Fruit fly (Drosophila melanogaster) whole organism, embryonic: ENCODE results near the gene mthl11.

Experiments
- Ada2b ChIP-seq: fragments of 200-800 bp; sonication (Bioruptor generic); IDR thresholded peaks from 2 replicates; pipeline ENCODE4 v1.3.6; 2022; ENCODE audit warnings: missing biosample characterization, missing genetic modification characterization
- Asciz ChIP-seq: fragments of 200-800 bp; sonication (Bioruptor generic); optimal IDR thresholded peaks from 2 replicates; lab custom pipeline; 2017; ENCODE audit warnings: missing biosample characterization, mild to moderate bottlenecking, missing genetic modification characterization, missing genetic modification reagents
- CG10274 ChIP-seq: fragments of 200-800 bp; sonication (Bioruptor generic); optimal IDR thresholded peaks from 3 replicates; lab custom pipeline; 2017; ENCODE audit warnings: missing biosample characterization, mild to moderate bottlenecking, missing genetic modification characterization
- CG10543 ChIP-seq: fragments of 200-800 bp; sonication (Bioruptor generic); optimal IDR thresholded peaks from 3 replicates; lab custom pipeline; 2017; ENCODE audit warnings: missing biosample characterization, mild to moderate bottlenecking, missing genetic modification characterization, moderate library complexity
- CG12071 ChIP-seq: fragments of 200-800 bp; sonication (Bioruptor generic); optimal IDR thresholded peaks from 3 replicates; lab custom pipeline; 2018; ENCODE audit warnings: missing biosample characterization, mild to moderate bottlenecking, missing genetic modification characterization
- CG12104 ChIP-seq: fragments of 200-800 bp; sonication (Bioruptor generic); optimal IDR thresholded peaks from 3 replicates; lab custom pipeline; 2016; ENCODE audit warnings: missing biosample characterization, missing genetic modification characterization
- CG12744 ChIP-seq: fragments of 200-800 bp; sonication (Bioruptor generic); optimal IDR thresholded peaks from 2 replicates; lab custom pipeline; 2016; ENCODE audit warnings: missing biosample characterization, missing genetic modification characterization
- CG12769 ChIP-seq: fragments of 200-800 bp; sonication (Bioruptor generic); optimal IDR thresholded peaks from 2 replicates; lab custom pipeline; 2019; ENCODE audit warnings: missing biosample characterization, mild to moderate bottlenecking, missing genetic modification characterization, moderate library complexity
- CG13296 ChIP-seq: fragments of 200-800 bp; sonication (Bioruptor generic); optimal IDR thresholded peaks from 3 replicates; lab custom pipeline; 2018; ENCODE audit warnings: missing biosample characterization, mild to moderate bottlenecking, missing genetic modification characterization
- CG13624 ChIP-seq: fragments of 200-800 bp; sonication (Bioruptor generic); optimal IDR thresholded peaks from 2 replicates; lab custom pipeline; 2016; ENCODE audit warnings: missing biosample characterization, missing genetic modification characterization
- CG1647 ChIP-seq: fragments of 200-800 bp; sonication (Bioruptor generic); optimal IDR thresholded peaks from 3 replicates; lab custom pipeline; 2016; ENCODE audit warnings: missing biosample characterization, missing genetic modification characterization
- CG33213 ChIP-seq: fragments of 200-800 bp; sonication (Bioruptor generic); optimal IDR thresholded peaks from 3 replicates; lab custom pipeline; 2016; ENCODE audit warnings: missing biosample characterization, missing genetic modification characterization
- CG34224 ChIP-seq: fragments of 200-800 bp; sonication (Bioruptor generic); IDR thresholded peaks from 3 replicates; pipeline ENCODE4 v1.3.6; 2022; ENCODE audit warnings: missing biosample characterization, missing genetic modification characterization; ENCODE audit not compliant: partially characterized antibody
- CG4328 ChIP-seq: fragments of 200-800 bp; sonication (Bioruptor generic); optimal IDR thresholded peaks from 3 replicates; lab custom pipeline; 2017; ENCODE audit warnings: missing biosample characterization, missing genetic modification reagents, missing genetic modification characterization
- CG6765 ChIP-seq: fragments of 200-800 bp; sonication (Bioruptor generic); optimal IDR thresholded peaks from 3 replicates; lab custom pipeline; 2017; ENCODE audit warnings: missing biosample characterization, mild to moderate bottlenecking, missing genetic modification characterization
- CG6813 ChIP-seq: fragments of 200-800 bp; sonication (Bioruptor generic); optimal IDR thresholded peaks from 2 replicates; lab custom pipeline; 2017; ENCODE audit warnings: missing biosample characterization, missing genetic modification characterization, mild to moderate bottlenecking, moderate library complexity, missing genetic modification reagents
- CG7786 ChIP-seq: fragments of 200-800 bp; sonication (Bioruptor generic); optimal IDR thresholded peaks from 2 replicates; lab custom pipeline; 2016; ENCODE audit warnings: missing biosample characterization, missing genetic modification characterization
- CG7987 ChIP-seq: fragments of 200-800 bp; sonication (Bioruptor generic); optimal IDR thresholded peaks from 2 replicates; lab custom pipeline; 2018; ENCODE audit warnings: missing biosample characterization, mild to moderate bottlenecking, missing genetic modification characterization, moderate library complexity
- CG8290 ChIP-seq, 3 experiments: fragments of 200-800 bp; sonication (Bioruptor generic); optimal IDR thresholded peaks; 2 replicates each; lab custom pipeline; 2016 to 2019; ENCODE audit warnings: missing biosample characterization in 3 of 3, missing genetic modification characterization in 3 of 3, mild to moderate bottlenecking in 2 of 3, moderate library complexity in 1 of 3
- CG9817 ChIP-seq: fragments of 200-800 bp; sonication (Bioruptor generic); optimal IDR thresholded peaks from 2 replicates; lab custom pipeline; 2018; ENCODE audit warnings: missing biosample characterization, mild to moderate bottlenecking, missing genetic modification characterization, moderate library complexity
- Dbx ChIP-seq: fragments of 200-800 bp; sonication (Bioruptor generic); IDR thresholded peaks from 3 replicates; pipeline ENCODE4 v1.3.6; 2022; ENCODE audit warnings: missing biosample characterization, missing genetic modification characterization
- Dek ChIP-seq: fragments of 200-800 bp; sonication (Bioruptor generic); optimal IDR thresholded peaks from 3 replicates; lab custom pipeline; 2019; ENCODE audit warnings: missing biosample characterization, mild to moderate bottlenecking, missing genetic modification characterization, moderate library complexity
- Dll ChIP-seq: fragments of 200-800 bp; sonication (Bioruptor generic); IDR thresholded peaks from 4 replicates; pipeline ENCODE4 v1.3.6; 2022; ENCODE audit warnings: missing biosample characterization, missing genetic modification characterization; ENCODE audit not compliant: partially characterized antibody
- Fer1 ChIP-seq: fragments of 200-800 bp; sonication (Bioruptor generic); optimal IDR thresholded peaks from 2 replicates; lab custom pipeline; 2017; ENCODE audit warnings: missing biosample characterization, mild to moderate bottlenecking, missing genetic modification characterization
- Fer3 ChIP-seq: fragments of 200-800 bp; sonication (Bioruptor generic); optimal IDR thresholded peaks from 2 replicates; lab custom pipeline; 2018; ENCODE audit warnings: missing biosample characterization, mild to moderate bottlenecking, missing genetic modification characterization, moderate library complexity
- HLH3B ChIP-seq: fragments of 200-800 bp; sonication (Bioruptor generic); IDR thresholded peaks from 2 replicates; pipeline ENCODE4 v1.3.6; 2022; ENCODE audit warnings: missing biosample characterization, missing genetic modification characterization
- Hey ChIP-seq: fragments of 200-800 bp; sonication (Bioruptor generic); optimal IDR thresholded peaks from 3 replicates; lab custom pipeline; 2018; ENCODE audit warnings: missing biosample characterization, mild to moderate bottlenecking, missing genetic modification characterization
- Max ChIP-seq: fragments of 200-800 bp; sonication (Bioruptor generic); optimal IDR thresholded peaks from 2 replicates; lab custom pipeline; 2016; ENCODE audit warnings: missing biosample characterization, mild to moderate bottlenecking, missing genetic modification characterization
- Meics ChIP-seq: fragments of 200-800 bp; sonication (Bioruptor generic); optimal IDR thresholded peaks from 2 replicates; lab custom pipeline; 2017; ENCODE audit warnings: missing biosample characterization, mild to moderate bottlenecking, missing genetic modification characterization
- Nf-YA ChIP-seq: fragments of 200-800 bp; sonication (Bioruptor generic); IDR thresholded peaks from 2 replicates; pipeline ENCODE4 v1.3.6; 2022; ENCODE audit warnings: missing biosample characterization, missing genetic modification characterization
- Rfx ChIP-seq: fragments of 200-800 bp; sonication (Bioruptor generic); IDR thresholded peaks from 2 replicates; pipeline ENCODE4 v1.3.6; 2022; ENCODE audit warnings: missing biosample characterization, missing genetic modification characterization
- Side ChIP-seq: fragments of 200-800 bp; sonication (Bioruptor generic); optimal IDR thresholded peaks from 2 replicates; lab custom pipeline; 2016; ENCODE audit warnings: missing biosample characterization, missing genetic modification characterization
- ash1 ChIP-seq: fragments of 200-800 bp; sonication (Bioruptor generic); optimal IDR thresholded peaks from 2 replicates; lab custom pipeline; 2018; ENCODE audit warnings: missing biosample characterization, mild to moderate bottlenecking, missing genetic modification characterization
- caup ChIP-seq: fragments of 200-800 bp; sonication (Bioruptor generic); optimal IDR thresholded peaks from 3 replicates; lab custom pipeline; 2017; ENCODE audit warnings: missing biosample characterization, mild to moderate bottlenecking, missing genetic modification characterization, moderate library complexity; ENCODE audit not compliant: severe bottlenecking
- chm ChIP-seq: fragments of 200-800 bp; sonication (Bioruptor generic); IDR thresholded peaks from 2 replicates; pipeline ENCODE4 v1.3.6; 2022; ENCODE audit warnings: missing biosample characterization, missing genetic modification characterization
- corto ChIP-seq: fragments of 200-800 bp; sonication (Bioruptor generic); optimal IDR thresholded peaks from 2 replicates; lab custom pipeline; 2016; ENCODE audit warnings: missing biosample characterization, mild to moderate bottlenecking, missing genetic modification characterization, moderate library complexity
- danr ChIP-seq: fragments of 200-800 bp; sonication (Bioruptor generic); IDR thresholded peaks from 2 replicates; pipeline ENCODE4 v1.3.6; 2022; ENCODE audit warnings: missing biosample characterization, missing genetic modification characterization
- eve ChIP-seq, 2 experiments: fragments of >200 bp; optimal IDR thresholded peaks; 2 replicates each; lab custom pipeline; 2017; ENCODE audit warnings: missing biosample characterization in 2 of 2, missing genetic modification characterization in 2 of 2
- exex ChIP-seq: fragments of 200-800 bp; sonication (Bioruptor generic); optimal IDR thresholded peaks from 4 replicates; lab custom pipeline; 2018; ENCODE audit warnings: missing biosample characterization, mild to moderate bottlenecking, missing genetic modification characterization, moderate library complexity
- grn ChIP-seq: fragments of 200-800 bp; sonication (Bioruptor generic); optimal IDR thresholded peaks from 3 replicates; lab custom pipeline; 2017; ENCODE audit warnings: missing biosample characterization, missing genetic modification characterization
- ham ChIP-seq: fragments of 200-800 bp; sonication (Bioruptor generic); IDR thresholded peaks from 2 replicates; pipeline ENCODE4 v1.3.6; 2022; ENCODE audit warnings: missing biosample characterization, missing genetic modification characterization
- lab ChIP-seq: fragments of 200-800 bp; sonication (Bioruptor generic); optimal IDR thresholded peaks from 3 replicates; lab custom pipeline; 2017; ENCODE audit warnings: missing biosample characterization, missing genetic modification characterization, mild to moderate bottlenecking, moderate library complexity, missing genetic modification reagents
- lbe ChIP-seq: fragments of 200-800 bp; sonication (Bioruptor generic); optimal IDR thresholded peaks from 2 replicates; lab custom pipeline; 2016; ENCODE audit warnings: missing biosample characterization, mild to moderate bottlenecking, missing genetic modification characterization
- mirr ChIP-seq: fragments of 200-800 bp; sonication (Bioruptor generic); optimal IDR thresholded peaks from 3 replicates; lab custom pipeline; 2018; ENCODE audit warnings: missing biosample characterization, mild to moderate bottlenecking, missing genetic modification characterization
- nau ChIP-seq: fragments of 200-800 bp; sonication (Bioruptor generic); optimal IDR thresholded peaks from 3 replicates; lab custom pipeline; 2017; ENCODE audit warnings: missing biosample characterization, mild to moderate bottlenecking, missing genetic modification characterization, missing genetic modification reagents
- nom ChIP-seq: fragments of 200-800 bp; sonication (Bioruptor generic); optimal IDR thresholded peaks from 2 replicates; lab custom pipeline; 2017; ENCODE audit warnings: missing biosample characterization, missing genetic modification characterization, mild to moderate bottlenecking, moderate library complexity, missing genetic modification reagents
- scrt ChIP-seq: fragments of 200-800 bp; sonication (Bioruptor generic); optimal IDR thresholded peaks from 2 replicates; lab custom pipeline; 2018; ENCODE audit warnings: missing biosample characterization, mild to moderate bottlenecking, missing genetic modification characterization, moderate library complexity
- sr ChIP-seq: fragments of 200-800 bp; sonication (Bioruptor generic); IDR thresholded peaks from 3 replicates; pipeline ENCODE4 v1.3.6; 2022; ENCODE audit warnings: missing biosample characterization, missing genetic modification characterization
- twi ChIP-seq: fragments of 200-800 bp; optimal IDR thresholded peaks from 2 replicates; lab custom pipeline; 2019; ENCODE audit warnings: missing biosample characterization, mild to moderate bottlenecking, missing genetic modification characterization, moderate library complexity

Gene mthl11

DNA sequence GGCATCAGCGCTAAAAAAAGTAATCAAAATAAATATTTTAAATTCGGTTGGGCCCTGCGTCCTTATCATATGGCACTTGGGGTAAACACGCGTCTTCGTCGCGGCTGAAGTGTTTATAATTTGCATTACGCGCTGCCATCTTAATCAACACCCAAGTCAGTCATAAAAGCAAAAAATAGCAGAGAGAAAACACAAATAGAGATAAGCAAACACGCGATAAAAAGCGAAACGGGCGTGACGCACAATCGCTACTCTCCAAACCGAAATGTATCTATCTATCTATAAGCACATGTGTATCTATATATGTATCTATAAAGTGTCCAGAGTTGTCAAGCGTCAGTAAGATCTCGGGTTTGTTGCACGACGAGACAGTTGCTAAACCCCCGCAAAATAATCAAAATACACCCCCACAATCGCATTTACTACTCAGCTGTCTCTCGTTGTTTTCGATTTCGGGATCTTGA lies 9.9 kb upstream of the mthl11 start (continued):
- TF ChIP-seq mirr (peak; percentile 94), Fer1 (GFP tag; lab: Kevin White, UChicago) (peak; percentile 42), Dbx (GFP tag; lab: Robert Waterston, UW) (peak; percentile 19; the same call in 1 of the 3 replicates), CG12744 (GFP tag; lab: Kevin White, UChicago) (no peak), twi (no peak), CG7786 (GFP tag; lab: Kevin White, UChicago) (peak; percentile 23), lbe (GFP tag; lab: Kevin White, UChicago) (peak; percentile 70), CG10543 (GFP tag; lab: Kevin White, UChicago) (peak; percentile 63), Hey (tag; lab: Kevin White, UChicago) (peak; percentile 62), nom (GFP tag; lab: Kevin White, UChicago) (peak; percentile 35), caup (GFP tag; lab: Kevin White, UChicago) (peak; percentile 49), CG7987 (GFP tag; lab: Kevin White, UChicago) (peak; percentile 11), CG8290 (GFP tag; optimal IDR thresholded peaks at IDR 0.05; lab: Kevin White, UChicago) (no peak), CG8290 (tag; optimal IDR thresholded peaks at IDR 0.05; lab: Kevin White, UChicago) (peak in 1 of 2 experiments; percentile 42), Dek (tag; lab: Kevin White, UChicago) (peak; percentile 7), CG1647 (GFP tag; lab: Kevin White, UChicago) (peak; percentile 30), exex (tag; lab: Kevin White, UChicago) (peak; percentile 77), corto (GFP tag; lab: Kevin White, UChicago) (peak; percentile 41), CG6765 (peak; percentile 41), lab (GFP tag; lab: Kevin White, UChicago) (peak; percentile 73), Max (GFP tag; lab: Kevin White, UChicago) (peak; percentile 4), CG12104 (GFP tag; lab: Kevin White, UChicago) (peak; percentile 7), CG12071 (peak; percentile 28), Meics (GFP tag; lab: Kevin White, UChicago) (peak; percentile 26), Asciz (GFP tag; lab: Kevin White, UChicago) (peak; percentile 43), CG4328 (GFP tag; lab: Kevin White, UChicago) (peak; percentile 35), ash1 (GFP tag; lab: Kevin White, UChicago) (peak; percentile 23), Rfx (GFP tag; lab: Robert Waterston, UW) (peak; percentile 42; the same call in 1 of the 2 replicates), grn (peak; percentile 65), Fer3 (tag; lab: Kevin White, UChicago) (peak; percentile 50), CG33213 (peak; percentile 45), nau (GFP tag; lab: Kevin White, UChicago) (no peak), ham (GFP tag; lab: Robert Waterston, UW) (no peak), CG12769 (tag; lab: Kevin White, UChicago) (peak; percentile 3), HLH3B (GFP tag; lab: Robert Waterston, UW) (no peak), Nf-YA (GFP tag; lab: Robert Waterston, UW) (no peak), Dll (GFP tag; lab: Robert Waterston, UW) (no peak), CG9817 (tag; lab: Kevin White, UChicago) (no peak), chm (GFP tag; lab: Robert Waterston, UW) (no peak), sr (GFP tag; lab: Robert Waterston, UW) (peak; percentile 64; the same call in 1 of the 3 replicates), scrt (peak; percentile 57), CG6813 (GFP tag; lab: Kevin White, UChicago) (peak; percentile 83), danr (GFP tag; lab: Robert Waterston, UW) (no peak), CG34224 (GFP tag; lab: Robert Waterston, UW) (no peak), eve (GFP tag; optimal IDR thresholded peaks at IDR 0.05; lab: Kevin White, UChicago) (no peak), CG10274 (GFP tag; lab: Kevin White, UChicago) (peak; percentile 17), Ada2b (GFP tag; lab: Robert Waterston, UW) (no peak), CG13624 (GFP tag; lab: Kevin White, UChicago) (peak; percentile 12), CG13296 (GFP tag; lab: Kevin White, UChicago) (peak; percentile 72), Side (GFP tag; lab: Kevin White, UChicago) (peak; percentile 30)
